Worm (Caenorhabditis elegans) whole organism, mixed stage, embryonic: Measurements from ENCODE around the gene nhr-44.

Source experiments
- ces-1 ChIP-seq: fragments of 150-350 bp; optimal IDR thresholded peaks from 2 replicates; lab custom pipeline; 2014; ENCODE audit warnings: missing biosample characterization, missing genetic modification reagents, missing genetic modification characterization
- elt-1 ChIP-seq: sonication (generic microtip); optimal IDR thresholded peaks from 2 replicates; lab custom pipeline; 2017; ENCODE audit warnings: missing genetic modification characterization, mild to moderate bottlenecking, missing compliant biosample characterization, antibody characterized with exemption, moderate library complexity, borderline replicate concordance; ENCODE audit not compliant: insufficient read depth
- lin-13 ChIP-seq: fragments of 150-350 bp; optimal IDR thresholded peaks from 2 replicates; lab custom pipeline; 2014; ENCODE audit warnings: missing biosample characterization, missing genetic modification characterization
- lsy-2 ChIP-seq: fragments of 150-350 bp; optimal IDR thresholded peaks from 2 replicates; lab custom pipeline; 2014; ENCODE audit warnings: missing biosample characterization, missing genetic modification characterization
- mls-2 ChIP-seq: sonication (generic microtip); optimal IDR thresholded peaks from 2 replicates; lab custom pipeline; 2016; ENCODE audit warnings: mild to moderate bottlenecking, missing genetic modification characterization, moderate library complexity, missing compliant biosample characterization
- nhr-12 ChIP-seq: fragments of 150-350 bp; optimal IDR thresholded peaks from 2 replicates; lab custom pipeline; 2014; ENCODE audit warnings: missing biosample characterization, missing genetic modification characterization
- snpc-4 ChIP-seq: fragments of 150-350 bp; optimal IDR thresholded peaks from 2 replicates; lab custom pipeline; 2014; ENCODE audit warnings: missing biosample characterization, missing genetic modification characterization
- unc-120 ChIP-seq: sonication (generic microtip); optimal IDR thresholded peaks from 2 replicates; lab custom pipeline; 2017; ENCODE audit warnings: missing genetic modification characterization, missing compliant biosample characterization; ENCODE audit not compliant: poor library complexity, severe bottlenecking
- unc-39 ChIP-seq: fragments of 150-350 bp; optimal IDR thresholded peaks from 2 replicates; lab custom pipeline; 2014; ENCODE audit warnings: missing biosample characterization, missing genetic modification characterization
- unc-62 ChIP-seq: fragments of 150-350 bp; optimal IDR thresholded peaks from 2 replicates; lab custom pipeline; 2014; ENCODE audit warnings: missing biosample characterization, missing genetic modification reagents, missing genetic modification characterization
- zip-8 ChIP-seq: fragments of 150-350 bp; optimal IDR thresholded peaks from 2 replicates; lab custom pipeline; 2014; ENCODE audit warnings: missing biosample characterization, missing genetic modification characterization
- ztf-11 ChIP-seq: fragments of 150-350 bp; optimal IDR thresholded peaks from 2 replicates; lab custom pipeline; 2014; ENCODE audit warnings: missing biosample characterization, missing genetic modification characterization

ce11 chrV:8966086-8966485 lies 2.2 kb upstream of the nhr-44 start, which contains the start of gene nhr-219:
- TF ChIP-seq mls-2 (tag; lab: Kevin White, UChicago) = no peak
- TF ChIP-seq unc-120 (tag; lab: Kevin White, UChicago) = no peak
- TF ChIP-seq zip-8 = no peak
- no peak for TF ChIP-seq elt-1 (tag; lab: Kevin White, UChicago)
- TF ChIP-seq ces-1 (GFP tag; lab: Kevin White, UChicago) = no peak
- no peak for TF ChIP-seq lsy-2
- no peak for TF ChIP-seq unc-39 (tag; lab: Kevin White, UChicago)
- no peak for TF ChIP-seq ztf-11 (tag; lab: Kevin White, UChicago)
- TF ChIP-seq snpc-4 (tag; lab: Kevin White, UChicago) = no peak
- no peak for TF ChIP-seq lin-13 (tag; lab: Kevin White, UChicago)
- no peak for TF ChIP-seq nhr-12 (tag; lab: Kevin White, UChicago)
- no peak for TF ChIP-seq unc-62 (GFP tag; lab: Kevin White, UChicago)
